Worm (Caenorhabditis elegans) whole organism, L4 larva: ENCODE results near the gene mpz-1.

Experiments
- Y48G9A.11 ChIP-seq: fragments of 200-800 bp; sonication (Bioruptor generic); IDR thresholded peaks from 2 replicates; pipeline ENCODE4 v1.3.6; 2022; ENCODE audit warnings: missing genetic modification reagents, missing genetic modification characterization, missing compliant biosample characterization
- mep-1 ChIP-seq: fragments of 150-350 bp; sonication (generic microtip); optimal IDR thresholded peaks from 3 replicates; lab custom pipeline; 2014; ENCODE audit warnings: missing biosample characterization, missing genetic modification characterization

DNA sequence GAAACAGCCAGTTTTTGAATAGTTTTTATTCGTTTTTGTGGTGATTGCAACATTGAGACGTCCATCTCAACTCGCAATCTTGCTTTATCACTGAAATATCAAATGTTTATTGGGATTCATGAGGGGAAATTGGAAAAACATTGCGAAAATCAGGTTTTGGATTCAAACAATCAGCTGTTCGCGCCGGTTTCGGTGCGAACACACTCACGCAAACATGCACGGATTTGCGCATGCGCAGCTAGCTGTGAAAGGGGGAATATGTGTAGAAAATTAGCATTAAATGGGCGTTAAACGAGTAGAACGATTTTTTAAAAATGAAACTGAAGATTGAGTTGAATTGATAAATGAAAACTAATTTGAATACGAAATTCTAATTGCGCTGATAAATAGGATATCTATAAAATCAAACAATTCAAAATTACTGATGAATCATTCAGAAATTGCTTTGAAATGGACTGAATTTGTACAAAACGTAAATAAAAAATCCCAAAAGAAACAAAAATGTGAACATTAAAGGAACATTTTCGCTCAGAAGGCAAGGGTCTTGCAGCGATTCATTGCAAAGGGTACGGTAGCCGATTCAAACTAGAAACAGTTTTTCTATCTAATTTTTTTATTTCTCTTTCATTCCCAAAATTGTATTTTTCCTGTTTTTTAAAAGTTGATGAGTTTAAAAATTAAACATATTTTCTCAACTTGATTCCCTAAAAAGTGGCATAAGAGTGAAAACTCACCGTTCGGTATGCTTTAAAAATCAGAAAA, 5.5 kb upstream of the mpz-1 start, which contains the start of gene ect-2:
- no peak for TF ChIP-seq mep-1 (tag; lab: Kevin White, UChicago)
- no peak for TF ChIP-seq Y48G9A.11 (GFP tag; lab: Robert Waterston, UW)
